Worm (Caenorhabditis elegans) whole organism, young adult: ENCODE data around the gene W03D2.9.
A peak's percentile ranks its signal among the peaks of the same experiment; 100 is the strongest.

Experiments used
- B0019.2 ChIP-seq: fragments of 200-800 bp; sonication (Bioruptor generic); conservative IDR thresholded peaks from 2 replicates; pipeline ENCODE4 v1.3.6; 2022; ENCODE audit warnings: missing genetic modification reagents, missing genetic modification characterization, missing compliant biosample characterization
- B0035.1 ChIP-seq: sonication (generic microtip); optimal IDR thresholded peaks from 2 replicates; lab custom pipeline; 2016; ENCODE audit warnings: missing genetic modification characterization, mild to moderate bottlenecking, missing compliant biosample characterization, missing genotype, missing genetic modification reagents
- B0261.1 ChIP-seq: sonication (generic microtip); optimal IDR thresholded peaks from 2 replicates; lab custom pipeline; 2016; ENCODE audit warnings: mild to moderate bottlenecking, missing genetic modification characterization, moderate library complexity, missing compliant biosample characterization
- C06A6.2 ChIP-seq: fragments of 200-800 bp; sonication (Bioruptor generic); conservative IDR thresholded peaks from 2 replicates; pipeline ENCODE4 v1.3.6; 2022; ENCODE audit warnings: missing genetic modification characterization, missing compliant biosample characterization
- C17E4.6 ChIP-seq: fragments of 200-800 bp; sonication (Bioruptor generic); IDR thresholded peaks from 2 replicates; pipeline ENCODE4 v1.3.6; 2022; ENCODE audit warnings: missing genetic modification reagents, missing genetic modification characterization, missing compliant biosample characterization
- D2030.7 ChIP-seq: fragments of 200-800 bp; sonication (Bioruptor generic); IDR thresholded peaks from 2 replicates; pipeline ENCODE4 v1.3.6; 2022; ENCODE audit warnings: missing genetic modification reagents, missing genetic modification characterization, missing compliant biosample characterization
- F22D6.2 ChIP-seq: sonication (generic microtip); optimal IDR thresholded peaks from 2 replicates; lab custom pipeline; 2016; ENCODE audit warnings: mild to moderate bottlenecking, missing genetic modification characterization, missing compliant biosample characterization
- F33H1.4 ChIP-seq: fragments of 200-800 bp; sonication (Bioruptor generic); IDR thresholded peaks from 2 replicates; pipeline ENCODE4 v1.3.6; 2022; ENCODE audit warnings: missing genetic modification reagents, missing genetic modification characterization, missing compliant biosample characterization
- F37B4.10 ChIP-seq: fragments of 200-800 bp; sonication (Bioruptor generic); IDR thresholded peaks from 2 replicates; pipeline ENCODE4 v1.3.6; 2022; ENCODE audit warnings: missing genetic modification characterization, missing compliant biosample characterization
- F39B2.1 ChIP-seq: fragments of 200-800 bp; sonication (Bioruptor generic); IDR thresholded peaks from 2 replicates; pipeline ENCODE4 v1.3.6; 2022; ENCODE audit warnings: missing genetic modification reagents, missing genetic modification characterization, missing compliant biosample characterization
- F57A8.1 ChIP-seq: fragments of 200-800 bp; sonication (Bioruptor generic); optimal IDR thresholded peaks from 2 replicates; lab custom pipeline; 2018; ENCODE audit warnings: mild to moderate bottlenecking, missing genetic modification characterization, moderate library complexity, missing compliant biosample characterization
- Y53F4B.3 ChIP-seq: fragments of 200-800 bp; sonication (Bioruptor generic); IDR thresholded peaks from 2 replicates; pipeline ENCODE4 v1.3.6; 2022; ENCODE audit warnings: missing genetic modification reagents, missing genetic modification characterization, missing compliant biosample characterization
- Y53G8AR.9 ChIP-seq: fragments of 200-800 bp; sonication (Bioruptor generic); conservative IDR thresholded peaks from 2 replicates; pipeline ENCODE4 v1.3.6; 2022; ENCODE audit warnings: missing genetic modification reagents, missing genetic modification characterization, missing compliant biosample characterization
- Y67H2A.10 ChIP-seq: fragments of 200-800 bp; sonication (Bioruptor generic); conservative IDR thresholded peaks from 2 replicates; pipeline ENCODE4 v1.3.6; 2022; ENCODE audit warnings: missing genetic modification reagents, missing genetic modification characterization, missing compliant biosample characterization
- Y79H2A.3 ChIP-seq: fragments of 200-800 bp; sonication (Bioruptor generic); conservative IDR thresholded peaks from 2 replicates; pipeline ENCODE4 v1.3.6; 2022; ENCODE audit warnings: missing genetic modification reagents, missing genetic modification characterization, missing compliant biosample characterization
- aptf-2 ChIP-seq: fragments of 200-800 bp; sonication (Bioruptor generic); conservative IDR thresholded peaks from 2 replicates; pipeline ENCODE4 v1.3.6; 2022; ENCODE audit warnings: missing genetic modification reagents, missing genetic modification characterization, missing compliant biosample characterization
- aptf-3 ChIP-seq: fragments of 200-800 bp; sonication (Bioruptor generic); IDR thresholded peaks from 2 replicates; pipeline ENCODE4 v1.3.6; 2022; ENCODE audit warnings: missing genetic modification characterization, missing compliant biosample characterization
- athp-1 ChIP-seq: sonication (generic microtip); optimal IDR thresholded peaks from 2 replicates; lab custom pipeline; 2017; ENCODE audit warnings: mild to moderate bottlenecking, missing genetic modification characterization, missing compliant biosample characterization
- bed-1 ChIP-seq: fragments of 200-800 bp; sonication (Bioruptor generic); IDR thresholded peaks from 2 replicates; pipeline ENCODE4 v1.3.6; 2022; ENCODE audit warnings: missing genetic modification reagents, missing genetic modification characterization, missing compliant biosample characterization
- ceh-91 ChIP-seq: fragments of 200-800 bp; sonication (Bioruptor generic); IDR thresholded peaks from 2 replicates; pipeline ENCODE4 v1.3.6; 2022; ENCODE audit warnings: missing genetic modification reagents, missing genetic modification characterization, missing compliant biosample characterization
- egl-44 ChIP-seq: fragments of 200-800 bp; sonication (Bioruptor generic); IDR thresholded peaks from 2 replicates; pipeline ENCODE4 v1.3.6; 2022; ENCODE audit warnings: missing genetic modification reagents, missing genetic modification characterization, missing compliant biosample characterization
- ets-4 ChIP-seq: fragments of 200-800 bp; sonication (Bioruptor generic); optimal IDR thresholded peaks from 2 replicates; lab custom pipeline; 2018; ENCODE audit warnings: mild to moderate bottlenecking, missing genetic modification characterization, missing compliant biosample characterization
- gei-17 ChIP-seq: fragments of 200-800 bp; sonication (Bioruptor generic); optimal IDR thresholded peaks from 2 replicates; lab custom pipeline; 2018; ENCODE audit warnings: mild to moderate bottlenecking, missing genetic modification characterization, missing compliant biosample characterization
- him-1 ChIP-seq: sonication (generic microtip); optimal IDR thresholded peaks from 2 replicates; lab custom pipeline; 2016; ENCODE audit warnings: missing genotype, missing genetic modification reagents, missing genetic modification characterization, missing compliant biosample characterization
- hlh-26 ChIP-seq: fragments of 200-800 bp; sonication (Bioruptor generic); conservative IDR thresholded peaks from 2 replicates; pipeline ENCODE4 v1.3.6; 2022; ENCODE audit warnings: missing genetic modification reagents, missing genetic modification characterization, missing compliant biosample characterization
- hmg-20 ChIP-seq: fragments of 200-800 bp; sonication (Bioruptor generic); IDR thresholded peaks from 2 replicates; pipeline ENCODE4 v1.3.6; 2022; ENCODE audit warnings: missing genetic modification reagents, missing genetic modification characterization, missing compliant biosample characterization
- lag-1 ChIP-seq: fragments of 200-800 bp; sonication (Bioruptor generic); IDR thresholded peaks from 2 replicates; pipeline ENCODE4 v1.3.6; 2022; ENCODE audit warnings: missing genetic modification reagents, missing genetic modification characterization, missing compliant biosample characterization
- let-526 ChIP-seq: fragments of 200-800 bp; sonication (Bioruptor generic); IDR thresholded peaks from 2 replicates; pipeline ENCODE4 v1.3.6; 2022; ENCODE audit warnings: missing genetic modification reagents, missing genetic modification characterization, missing compliant biosample characterization
- lin-26 ChIP-seq: fragments of 200-800 bp; sonication (Bioruptor generic); IDR thresholded peaks from 2 replicates; pipeline ENCODE4 v1.3.6; 2022; ENCODE audit warnings: missing genetic modification reagents, missing genetic modification characterization, missing compliant biosample characterization
- lin-35 ChIP-seq, 3 experiments: fragments of 150-350 bp in 2 of 3; sonication (generic microtip) in 1 of 3; optimal IDR thresholded peaks; 2 replicates each; lab custom pipeline; 2014 to 2018; ENCODE audit warnings: missing biosample characterization in 3 of 3, missing genetic modification characterization in 3 of 3, missing genetic modification reagents in 3 of 3
- lir-1 ChIP-seq: fragments of 200-800 bp; sonication (Bioruptor generic); conservative IDR thresholded peaks from 2 replicates; pipeline ENCODE4 v1.3.6; 2022; ENCODE audit warnings: missing genetic modification reagents, missing genetic modification characterization, missing compliant biosample characterization
- lsy-27 ChIP-seq: sonication (generic microtip); optimal IDR thresholded peaks from 2 replicates; lab custom pipeline; 2017; ENCODE audit warnings: missing genetic modification characterization, mild to moderate bottlenecking, missing compliant biosample characterization, antibody characterized with exemption, missing genotype, borderline replicate concordance; ENCODE audit not compliant: insufficient read depth
- mel-28 ChIP-seq: sonication (generic microtip); optimal IDR thresholded peaks from 2 replicates; lab custom pipeline; 2016; ENCODE audit warnings: borderline replicate concordance, mild to moderate bottlenecking, missing genetic modification characterization, missing compliant biosample characterization
- mes-4 ChIP-seq: sonication (generic microtip); optimal IDR thresholded peaks from 2 replicates; lab custom pipeline; 2016; ENCODE audit warnings: missing genotype, missing genetic modification characterization, missing compliant biosample characterization
- mxl-1 ChIP-seq: sonication (generic microtip); optimal IDR thresholded peaks from 2 replicates; lab custom pipeline; 2016; ENCODE audit warnings: missing genetic modification characterization, missing compliant biosample characterization
- nhr-179 ChIP-seq: sonication (generic microtip); optimal IDR thresholded peaks from 2 replicates; lab custom pipeline; 2016; ENCODE audit warnings: mild to moderate bottlenecking, missing genetic modification characterization, missing compliant biosample characterization
- nhr-27 ChIP-seq: fragments of 200-800 bp; sonication (Bioruptor generic); optimal IDR thresholded peaks from 2 replicates; lab custom pipeline; 2018; ENCODE audit warnings: mild to moderate bottlenecking, missing genetic modification characterization, moderate library complexity, missing compliant biosample characterization
- nhr-90 ChIP-seq: sonication (generic microtip); optimal IDR thresholded peaks from 2 replicates; lab custom pipeline; 2016; ENCODE audit warnings: missing genotype, mild to moderate bottlenecking, missing genetic modification characterization, missing compliant biosample characterization
- pha-4 ChIP-seq: fragments of 150-350 bp; sonication (generic microtip); optimal IDR thresholded peaks from 2 replicates; lab custom pipeline; 2014; ENCODE audit warnings: missing biosample characterization, missing genetic modification reagents, missing genetic modification characterization
- rcor-1 ChIP-seq: fragments of 200-800 bp; sonication (Bioruptor generic); IDR thresholded peaks from 2 replicates; pipeline ENCODE4 v1.3.6; 2022; ENCODE audit warnings: missing genetic modification reagents, missing genetic modification characterization, missing compliant biosample characterization
- snpc-3.4 ChIP-seq: sonication (generic microtip); optimal IDR thresholded peaks from 2 replicates; lab custom pipeline; 2017; ENCODE audit warnings: missing genetic modification characterization, mild to moderate bottlenecking, missing compliant biosample characterization, antibody characterized with exemption, moderate library complexity, missing genotype, missing genetic modification reagents
- snpc-4 ChIP-seq, 5 experiments: fragments of 150-350 bp in 1 of 5; sonication (generic microtip) in 4 of 5; optimal IDR thresholded peaks; 2 replicates each; lab custom pipeline; 2014 to 2018; ENCODE audit warnings: missing genetic modification characterization in 5 of 5, missing biosample characterization in 3 of 5, antibody characterized with exemption in 2 of 5, mild to moderate bottlenecking in 2 of 5, missing compliant biosample characterization in 2 of 5, missing genotype in 2 of 5, moderate library complexity in 2 of 5, missing genetic modification reagents in 1 of 5
- tbp1 ChIP-seq: fragments of 200-800 bp; sonication (Bioruptor generic); optimal IDR thresholded peaks from 2 replicates; lab custom pipeline; 2018; ENCODE audit warnings: mild to moderate bottlenecking, missing genetic modification characterization, missing compliant biosample characterization
- tbx-9 ChIP-seq: sonication (generic microtip); optimal IDR thresholded peaks from 2 replicates; lab custom pipeline; 2016; ENCODE audit warnings: borderline replicate concordance, missing genetic modification characterization, inconsistent platforms, missing compliant biosample characterization
- ztf-18 ChIP-seq: sonication (generic microtip); optimal IDR thresholded peaks from 2 replicates; lab custom pipeline; 2016; ENCODE audit warnings: missing genotype, mild to moderate bottlenecking, missing genetic modification characterization, missing compliant biosample characterization
- ztf-25 ChIP-seq: fragments of 200-800 bp; sonication (Bioruptor generic); IDR thresholded peaks from 2 replicates; pipeline ENCODE4 v1.3.6; 2022; ENCODE audit warnings: missing genetic modification reagents, missing genetic modification characterization, missing compliant biosample characterization
- ztf-6 ChIP-seq: fragments of 200-800 bp; sonication (Bioruptor generic); IDR thresholded peaks from 2 replicates; pipeline ENCODE4 v1.3.6; 2022; ENCODE audit warnings: missing genetic modification reagents, missing genetic modification characterization, missing compliant biosample characterization

Gene W03D2.9

DNA sequence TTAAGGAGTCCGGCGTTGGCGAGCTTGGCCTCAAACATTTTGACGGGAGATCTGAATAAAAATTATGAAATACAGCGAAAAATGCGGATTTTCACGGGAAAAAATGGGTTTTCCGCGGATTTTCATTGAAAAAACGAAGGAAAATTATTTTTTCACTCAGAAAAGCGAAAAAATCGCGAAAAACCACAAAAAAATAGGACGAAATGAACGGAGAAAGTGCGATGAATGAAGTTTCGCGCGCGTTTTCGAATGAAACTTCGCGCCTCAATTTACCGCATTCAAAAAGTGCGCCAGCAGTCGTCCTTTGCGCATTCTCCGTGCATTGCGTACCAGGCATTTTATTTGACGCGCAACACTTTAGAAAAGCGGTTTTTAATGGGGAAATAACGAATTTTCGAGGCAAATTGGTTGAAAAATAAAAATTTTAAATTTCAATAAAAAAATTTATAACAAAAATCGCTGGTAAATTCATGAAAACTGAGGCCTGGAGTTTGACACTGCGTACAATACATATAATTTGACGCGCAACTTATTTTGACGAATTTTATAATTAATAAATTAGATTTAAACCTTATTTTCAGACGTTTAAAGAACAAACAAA lies 25.0 kb downstream of the W03D2.9 start, which contains the start of gene pcn-1 (continued):
- TF ChIP-seq C17E4.6 (GFP tag; lab: Robert Waterston, UW) (peak; percentile 98), lir-1 (peak; percentile 93), athp-1 (tag; lab: Kevin White, UChicago) (peak; percentile 98), gei-17 (peak; percentile 85), let-526 (GFP tag; lab: Robert Waterston, UW) (peak; percentile 86), aptf-2 (peak; percentile 75; the same call in 1 of the 2 replicates), lin-35 (GFP tag; optimal IDR thresholded peaks at IDR 0.05; lab: Kevin White, UChicago) (peak; percentile 84 to 97 (median 87)), lag-1 (GFP tag; lab: Robert Waterston, UW) (no peak), Y79H2A.3 (peak; percentile 86), tbx-9 (tag; lab: Kevin White, UChicago) (no peak), ceh-91 (GFP tag; lab: Robert Waterston, UW) (peak; percentile 96), B0261.1 (tag; lab: Kevin White, UChicago) (peak; percentile 37), aptf-3 (GFP tag; lab: Robert Waterston, UW) (0 out of 2 replicates have a peak, but pooled peaks have one; percentile 36), mxl-1 (tag; lab: Kevin White, UChicago) (no peak), ets-4 (GFP tag; lab: Kevin White, UChicago) (no peak), C06A6.2 (GFP tag; lab: Robert Waterston, UW) (peak; percentile 84), Y53F4B.3 (GFP tag; lab: Robert Waterston, UW) (no peak), hmg-20 (GFP tag; lab: Robert Waterston, UW) (peak; percentile 89), B0019.2 (peak; percentile 87), hlh-26 (no peak), snpc-3.4 (peak; percentile 86), rcor-1 (peak; percentile 95), F57A8.1 (GFP tag; lab: Kevin White, UChicago) (no peak), F22D6.2 (peak; percentile 80), pha-4 (tag; lab: Kevin White, UChicago) (peak; percentile 61), ztf-25 (GFP tag; lab: Robert Waterston, UW) (no peak), mel-28 (tag; lab: Kevin White, UChicago) (peak; percentile 64), Y67H2A.10 (peak; percentile 64; the same call in 1 of the 2 replicates), F37B4.10 (GFP tag; lab: Robert Waterston, UW) (peak; percentile 93), Y53G8AR.9 (GFP tag; lab: Robert Waterston, UW) (peak; percentile 98), him-1 (tag; lab: Kevin White, UChicago) (peak; percentile 86), nhr-179 (no peak), mes-4 (tag; lab: Kevin White, UChicago) (no peak)

DNA sequence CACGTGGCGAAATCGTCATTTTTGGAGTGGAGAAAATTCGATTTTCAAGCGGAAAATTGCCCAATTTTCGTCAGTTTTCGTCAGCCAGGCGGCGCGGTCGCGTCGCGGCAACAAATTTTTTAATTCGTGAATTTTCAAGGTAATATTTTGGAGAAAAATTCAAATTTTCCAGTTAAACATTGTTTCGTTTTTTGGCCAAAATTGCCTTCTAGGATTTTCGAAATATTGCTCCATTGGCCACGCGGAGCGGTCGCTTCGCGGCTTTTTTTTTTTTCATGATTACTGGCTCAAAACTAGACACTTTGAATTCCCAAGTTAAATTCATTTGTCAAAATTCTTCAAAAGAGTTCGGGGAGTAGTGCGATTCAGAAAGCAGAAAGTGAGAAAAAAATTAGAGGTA lies 26.9 kb downstream of the W03D2.9 start:
- no peak for TF ChIP-seq lsy-27 (tag; lab: Kevin White, UChicago)
- TF ChIP-seq ztf-18 (tag; lab: Kevin White, UChicago) = peak; percentile 74
- peak; percentile 80 for TF ChIP-seq lin-26 (GFP tag; lab: Robert Waterston, UW)
- TF ChIP-seq nhr-90 (tag; lab: Kevin White, UChicago) = peak; percentile 30
- no peak for TF ChIP-seq bed-1 (GFP tag; lab: Robert Waterston, UW)
- TF ChIP-seq tbp1 (GFP tag; lab: Kevin White, UChicago) = peak; percentile 33
- peak; percentile 38; the same call in 1 of the 2 replicates for TF ChIP-seq D2030.7 (GFP tag; lab: Robert Waterston, UW)
- peak; percentile 57 for TF ChIP-seq him-1 (tag; lab: Kevin White, UChicago)
- TF ChIP-seq egl-44 (GFP tag; lab: Robert Waterston, UW) = no peak
- TF ChIP-seq mxl-1 (tag; lab: Kevin White, UChicago) = peak; percentile 6
- TF ChIP-seq F33H1.4 (GFP tag; lab: Robert Waterston, UW) = peak; percentile 21; the same call in 1 of the 2 replicates
- peak; percentile 59; the same call in 1 of the 2 replicates for TF ChIP-seq Y53G8AR.9 (GFP tag; lab: Robert Waterston, UW)
- TF ChIP-seq ztf-6 (GFP tag; lab: Robert Waterston, UW) = no peak
- TF ChIP-seq B0035.1 (tag; lab: Kevin White, UChicago) = no peak
- no peak for TF ChIP-seq F39B2.1 (GFP tag; lab: Robert Waterston, UW)
- TF ChIP-seq aptf-2 = no peak
- TF ChIP-seq snpc-4 (GFP tag; optimal IDR thresholded peaks at IDR 0.05; lab: Kevin White, UChicago) = no peak
- peak in 1 of 4 experiments; percentile 33 for TF ChIP-seq snpc-4 (tag; optimal IDR thresholded peaks at IDR 0.05; lab: Kevin White, UChicago)
- TF ChIP-seq nhr-27 (tag; lab: Kevin White, UChicago) = no peak
